Worm (Caenorhabditis elegans): ENCODE data around the gene slfl-5.

ce11 chrV:12241126-12241525 lies 3.7 kb downstream of the slfl-5 start, which contains the start of gene ttr-22:
- TF ChIP-seq M03D4.4 (tag; optimal IDR thresholded peaks at IDR 0.05): no peak
- no peak for TF ChIP-seq nhr-28 (tag; optimal IDR thresholded peaks at IDR 0.05)

Measured in whole organism, mixed stage, embryonic.